Worm (Caenorhabditis elegans): ENCODE results near the gene cysl-1.

The cysl-1 gene

ce11 chrX:9954483-9955041 lies at the start of gene cysl-1:
Gene cysl-1, minus strand, starts transcription at chrX:9954533.
- TF ChIP-seq flt-1 (GFP tag; IDR thresholded peaks at IDR 0.05), result no peak
- TF ChIP-seq tbx-37 (GFP tag; conservative IDR thresholded peaks at IDR 0.05), result no peak
- no peak for TF ChIP-seq hmg-4 (GFP tag; optimal IDR thresholded peaks at IDR 0.05)
- TF ChIP-seq F13C5.2 (tag; optimal IDR thresholded peaks at IDR 0.05), result no peak
- no peak for TF ChIP-seq aly-1 (tag; optimal IDR thresholded peaks at IDR 0.05)
- TF ChIP-seq tra-4 (tag; optimal IDR thresholded peaks at IDR 0.05), result no peak
- TF ChIP-seq hnd-1 (tag; optimal IDR thresholded peaks at IDR 0.05), result no peak
- no peak for TF ChIP-seq scrt-1 (GFP tag; IDR thresholded peaks at IDR 0.05)
- TF ChIP-seq pes-1 (GFP tag; IDR thresholded peaks at IDR 0.05), result no peak
- no peak for TF ChIP-seq ets-7 (tag; optimal IDR thresholded peaks at IDR 0.05)
- TF ChIP-seq hmbx-1 (tag; optimal IDR thresholded peaks at IDR 0.05), result no peak
- TF ChIP-seq sea-1 (GFP tag; conservative IDR thresholded peaks at IDR 0.05), result no peak
- no peak for TF ChIP-seq ceh-13 (GFP tag; optimal IDR thresholded peaks at IDR 0.05)

ce11 chrX:10000635-10001034 lies 46.3 kb upstream of the cysl-1 start, which contains the start of gene F19C6.2:
Gene F19C6.2, plus strand, starts transcription at chrX:10000935.
- no peak for TF ChIP-seq ceh-13 (GFP tag; optimal IDR thresholded peaks at IDR 0.05)
- no peak for TF ChIP-seq aly-1 (tag; optimal IDR thresholded peaks at IDR 0.05)
- no peak for TF ChIP-seq ama-1 (optimal IDR thresholded peaks at IDR 0.05)
- TF ChIP-seq ets-7 (tag; optimal IDR thresholded peaks at IDR 0.05), result no peak
- no peak for TF ChIP-seq ceh-36 (tag; optimal IDR thresholded peaks at IDR 0.05)
- TF ChIP-seq tbx-37 (GFP tag; conservative IDR thresholded peaks at IDR 0.05), result no peak

- 0 out of 2 replicates have a peak, but pooled peaks have one; percentile 43 for TF ChIP-seq pes-1 (GFP tag; IDR thresholded peaks at IDR 0.05)
- no peak for TF ChIP-seq ceh-36 (tag; optimal IDR thresholded peaks at IDR 0.05)
- no peak for TF ChIP-seq aly-1 (tag; optimal IDR thresholded peaks at IDR 0.05)
- no peak for TF ChIP-seq ets-7 (tag; optimal IDR thresholded peaks at IDR 0.05)
- TF ChIP-seq tbx-11 (GFP tag; IDR thresholded peaks at IDR 0.05), result no peak
- 0 out of 2 replicates have a peak, but pooled peaks have one; percentile 5 for TF ChIP-seq tbx-37 (GFP tag; conservative IDR thresholded peaks at IDR 0.05)
- no peak for TF ChIP-seq hmbx-1 (tag; optimal IDR thresholded peaks at IDR 0.05)
- no peak for TF ChIP-seq ama-1 (optimal IDR thresholded peaks at IDR 0.05)
- no peak for TF ChIP-seq tra-4 (tag; optimal IDR thresholded peaks at IDR 0.05)
- TF ChIP-seq flt-1 (GFP tag; IDR thresholded peaks at IDR 0.05), result no peak
- peak; percentile 69 for TF ChIP-seq F13C5.2 (tag; optimal IDR thresholded peaks at IDR 0.05)
- no peak for TF ChIP-seq ceh-13 (GFP tag; optimal IDR thresholded peaks at IDR 0.05)
- TF ChIP-seq B0310.2 (tag; optimal IDR thresholded peaks at IDR 0.05), result peak; percentile 80
- peak; percentile 94 for TF ChIP-seq hmg-4 (GFP tag; optimal IDR thresholded peaks at IDR 0.05)
- no peak for TF ChIP-seq sea-1 (GFP tag; conservative IDR thresholded peaks at IDR 0.05)
Observed at ce11 chrX:9999599-10000201, 45.4 kb upstream of the cysl-1 start.

DNA sequence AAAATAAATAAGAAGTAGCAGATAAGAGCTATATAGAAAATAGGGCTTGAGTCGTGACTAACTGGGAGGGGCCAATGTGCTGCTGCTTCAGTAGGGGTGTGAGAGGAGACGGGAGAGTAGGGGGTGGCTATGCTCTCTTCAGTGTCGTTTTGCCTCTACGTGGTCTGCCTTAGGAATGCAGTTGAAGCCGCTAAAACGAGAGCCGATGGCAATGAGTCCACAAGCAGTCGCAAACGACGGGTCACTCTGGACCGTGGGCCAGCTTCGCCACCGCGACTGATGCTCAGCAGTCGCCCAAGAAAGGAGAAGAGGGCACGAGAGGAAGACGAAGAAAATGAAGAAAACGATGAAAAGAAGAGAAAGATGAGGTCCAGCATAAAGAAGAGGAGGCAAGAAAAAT lies 44.9 kb upstream of the cysl-1 start, which contains the start of gene grk-1:
Gene grk-1 (minus strand): TSS at position 17 of the 400 bp plus-strand sequence.
- TF ChIP-seq ama-1 (optimal IDR thresholded peaks at IDR 0.05) (no peak), B0310.2 (tag; optimal IDR thresholded peaks at IDR 0.05) (no peak), flt-1 (GFP tag; IDR thresholded peaks at IDR 0.05) (no peak), sea-1 (GFP tag; conservative IDR thresholded peaks at IDR 0.05) (no peak), hmbx-1 (tag; optimal IDR thresholded peaks at IDR 0.05) (no peak), tbx-37 (GFP tag; conservative IDR thresholded peaks at IDR 0.05) (no peak), ceh-13 (GFP tag; optimal IDR thresholded peaks at IDR 0.05) (no peak), hmg-4 (GFP tag; optimal IDR thresholded peaks at IDR 0.05) (no peak), F13C5.2 (tag; optimal IDR thresholded peaks at IDR 0.05) (no peak)

DNA sequence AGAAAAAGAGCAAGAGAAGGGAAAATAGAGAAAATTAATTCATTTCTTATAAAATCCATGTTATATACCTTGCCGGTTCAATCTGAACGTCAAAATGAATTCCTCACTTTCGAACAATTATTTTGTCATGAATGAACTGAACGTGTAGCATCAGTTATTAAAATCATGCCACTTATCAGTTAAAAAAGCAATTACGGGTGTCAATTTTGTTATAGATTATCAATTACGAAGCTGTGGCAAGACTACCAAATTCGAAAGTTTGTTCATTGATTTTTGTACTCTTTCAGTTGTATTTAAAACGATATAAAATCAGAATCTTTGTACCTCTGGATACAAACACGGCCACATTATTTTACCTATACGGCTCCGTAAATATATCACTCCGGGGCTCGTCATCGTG lies 43.0 kb upstream of the cysl-1 start:
- TF ChIP-seq scrt-1 (GFP tag; IDR thresholded peaks at IDR 0.05), result no peak
- no peak for TF ChIP-seq tra-4 (tag; optimal IDR thresholded peaks at IDR 0.05)
- no peak for TF ChIP-seq flt-1 (GFP tag; IDR thresholded peaks at IDR 0.05)
- no peak for TF ChIP-seq B0310.2 (tag; optimal IDR thresholded peaks at IDR 0.05)
- no peak for TF ChIP-seq hnd-1 (tag; optimal IDR thresholded peaks at IDR 0.05)
- TF ChIP-seq tbx-11 (GFP tag; IDR thresholded peaks at IDR 0.05), result no peak
- no peak for TF ChIP-seq pes-1 (GFP tag; IDR thresholded peaks at IDR 0.05)
- no peak for TF ChIP-seq tbx-37 (GFP tag; conservative IDR thresholded peaks at IDR 0.05)
- no peak for TF ChIP-seq ama-1 (optimal IDR thresholded peaks at IDR 0.05)
- TF ChIP-seq aly-1 (tag; optimal IDR thresholded peaks at IDR 0.05), result no peak
- TF ChIP-seq hmbx-1 (tag; optimal IDR thresholded peaks at IDR 0.05), result no peak

- TF ChIP-seq hnd-1 (tag; optimal IDR thresholded peaks at IDR 0.05) (no peak), hmg-4 (GFP tag; optimal IDR thresholded peaks at IDR 0.05) (no peak), sea-1 (GFP tag; conservative IDR thresholded peaks at IDR 0.05) (no peak), tbx-11 (GFP tag; IDR thresholded peaks at IDR 0.05) (no peak), ceh-36 (tag; optimal IDR thresholded peaks at IDR 0.05) (no peak), hmbx-1 (tag; optimal IDR thresholded peaks at IDR 0.05) (no peak), ceh-13 (GFP tag; optimal IDR thresholded peaks at IDR 0.05) (no peak), tbx-37 (GFP tag; conservative IDR thresholded peaks at IDR 0.05) (no peak), pes-1 (GFP tag; IDR thresholded peaks at IDR 0.05) (no peak), B0310.2 (tag; optimal IDR thresholded peaks at IDR 0.05) (no peak), ets-7 (tag; optimal IDR thresholded peaks at IDR 0.05) (no peak), ama-1 (optimal IDR thresholded peaks at IDR 0.05) (no peak), aly-1 (tag; optimal IDR thresholded peaks at IDR 0.05) (no peak), tra-4 (tag; optimal IDR thresholded peaks at IDR 0.05) (no peak), flt-1 (GFP tag; IDR thresholded peaks at IDR 0.05) (no peak), scrt-1 (GFP tag; IDR thresholded peaks at IDR 0.05) (no peak), F13C5.2 (tag; optimal IDR thresholded peaks at IDR 0.05) (no peak)
Observed at ce11 chrX:9993100-9993499, 38.8 kb upstream of the cysl-1 start.

ce11 chrX:9988884-9989283 lies 34.6 kb upstream of the cysl-1 start:
- TF ChIP-seq flt-1 (GFP tag; IDR thresholded peaks at IDR 0.05), result no peak
- TF ChIP-seq B0310.2 (tag; optimal IDR thresholded peaks at IDR 0.05), result no peak
- TF ChIP-seq tbx-37 (GFP tag; conservative IDR thresholded peaks at IDR 0.05), result no peak
- TF ChIP-seq sea-1 (GFP tag; conservative IDR thresholded peaks at IDR 0.05), result no peak
- TF ChIP-seq hmg-4 (GFP tag; optimal IDR thresholded peaks at IDR 0.05), result no peak
- TF ChIP-seq ets-7 (tag; optimal IDR thresholded peaks at IDR 0.05), result no peak
- TF ChIP-seq tbx-11 (GFP tag; IDR thresholded peaks at IDR 0.05), result no peak
- TF ChIP-seq ama-1 (optimal IDR thresholded peaks at IDR 0.05), result no peak
- no peak for TF ChIP-seq hnd-1 (tag; optimal IDR thresholded peaks at IDR 0.05)
- TF ChIP-seq tra-4 (tag; optimal IDR thresholded peaks at IDR 0.05), result no peak
- no peak for TF ChIP-seq ceh-13 (GFP tag; optimal IDR thresholded peaks at IDR 0.05)
- TF ChIP-seq F13C5.2 (tag; optimal IDR thresholded peaks at IDR 0.05), result no peak
- TF ChIP-seq ceh-36 (tag; optimal IDR thresholded peaks at IDR 0.05), result no peak
- no peak for TF ChIP-seq hmbx-1 (tag; optimal IDR thresholded peaks at IDR 0.05)
